Worm (Caenorhabditis elegans) whole organism, midembryonic: ENCODE data around the gene ZK185.3.

ENCODE experiments used
- T22C8.4 ChIP-seq: fragments of 200-800 bp; sonication (Bioruptor generic); IDR thresholded peaks from 2 replicates; pipeline ENCODE4 v1.3.6; 2022; ENCODE audit warnings: missing genetic modification characterization, missing compliant biosample characterization
- cog-1 ChIP-seq: sonication (generic microtip); optimal IDR thresholded peaks from 2 replicates; lab custom pipeline; 2016; ENCODE audit warnings: missing genetic modification characterization, missing compliant biosample characterization
- flt-1 ChIP-seq: fragments of 200-800 bp; sonication (Bioruptor generic); IDR thresholded peaks from 2 replicates; pipeline ENCODE4 v1.3.6; 2022; ENCODE audit warnings: missing genetic modification characterization, missing compliant biosample characterization
- med-1 ChIP-seq: sonication (generic microtip); optimal IDR thresholded peaks from 2 replicates; lab custom pipeline; 2017; ENCODE audit warnings: missing genetic modification characterization, mild to moderate bottlenecking, missing compliant biosample characterization, antibody characterized with exemption, missing genetic modification reagents; ENCODE audit not compliant: insufficient read depth
- ref-1 ChIP-seq: fragments of 200-800 bp; sonication (Bioruptor generic); conservative IDR thresholded peaks from 2 replicates; pipeline ENCODE4 v1.3.6; 2022; ENCODE audit warnings: missing genetic modification reagents, missing genetic modification characterization, missing compliant biosample characterization
- tab-1 ChIP-seq: fragments of 200-800 bp; sonication (Bioruptor generic); IDR thresholded peaks from 2 replicates; pipeline ENCODE4 v1.3.6; 2022; ENCODE audit warnings: missing genetic modification characterization, missing compliant biosample characterization
- ztf-23 ChIP-seq: fragments of 200-800 bp; sonication (Bioruptor generic); IDR thresholded peaks from 2 replicates; pipeline ENCODE4 v1.3.6; 2022; ENCODE audit warnings: missing genetic modification reagents, missing genetic modification characterization, missing compliant biosample characterization
- ztf-29 ChIP-seq: fragments of 200-800 bp; sonication (Bioruptor generic); IDR thresholded peaks from 2 replicates; pipeline ENCODE4 v1.3.6; 2022; ENCODE audit warnings: missing genetic modification reagents, missing genetic modification characterization, missing compliant biosample characterization

ce11 chrIV:4505078-4505477, 25.2 kb downstream of the ZK185.3 start:
- TF ChIP-seq ztf-23 = no peak
- no peak for TF ChIP-seq tab-1 (GFP tag; lab: Robert Waterston, UW)
- TF ChIP-seq ref-1 (GFP tag; lab: Robert Waterston, UW) = no peak
- TF ChIP-seq T22C8.4 = no peak
- no peak for TF ChIP-seq ztf-29 (GFP tag; lab: Robert Waterston, UW)
- TF ChIP-seq med-1 (GFP tag; lab: Kevin White, UChicago) = no peak
- TF ChIP-seq cog-1 = no peak
- no peak for TF ChIP-seq flt-1 (GFP tag; lab: Robert Waterston, UW)
